Worm (Caenorhabditis elegans): Measurements from ENCODE around the gene dlhd-1.

Gene dlhd-1

DNA sequence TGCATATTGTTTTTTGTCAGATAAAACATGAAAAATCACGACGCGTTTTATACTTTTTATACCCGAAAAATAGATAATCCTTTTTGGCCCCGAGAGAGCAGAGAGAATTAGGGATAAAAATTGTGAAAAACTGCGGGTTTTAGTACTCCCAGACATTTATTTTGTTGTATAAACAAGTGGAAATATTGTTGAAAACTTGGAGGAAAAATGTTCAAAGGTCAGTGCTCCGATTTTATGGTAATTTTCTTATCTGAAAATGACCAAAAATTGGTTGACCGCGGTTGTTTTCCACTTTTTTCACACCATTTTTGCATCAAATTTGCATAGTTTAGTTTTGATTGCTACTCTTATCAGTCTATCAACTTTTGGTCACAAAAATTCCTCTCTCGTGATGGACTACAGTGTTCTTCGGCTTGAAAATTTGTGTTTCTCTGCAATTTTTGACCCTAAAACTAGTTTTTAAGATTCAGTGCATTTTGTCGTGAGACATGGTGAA, at the start of gene dlhd-1:
TSS of gene dlhd-1 (minus strand) at position 51 of the 496 bp plus-strand sequence.
- TF ChIP-seq php-3 (GFP tag; IDR thresholded peaks at IDR 0.05): 0 out of 2 replicates have a peak, but pooled peaks have one; percentile 26
- peak; percentile 62 for TF ChIP-seq pqm-1 (tag; optimal IDR thresholded peaks at IDR 0.05)
- no peak for TF ChIP-seq daf-16 (GFP tag; optimal IDR thresholded peaks at IDR 0.05)
- peak; percentile 85 for TF ChIP-seq daf-16 (tag; optimal IDR thresholded peaks at IDR 0.05)
- TF ChIP-seq mes-2 (tag; optimal IDR thresholded peaks at IDR 0.05; ENCODE audit: poor library complexity, severe bottlenecking): no peak
- TF ChIP-seq zip-2 (tag; optimal IDR thresholded peaks at IDR 0.05): no peak
- TF ChIP-seq dmd-6 (GFP tag; IDR thresholded peaks at IDR 0.05): 0 out of 2 replicates have a peak, but pooled peaks have one; percentile 26
- TF ChIP-seq nhr-28 (tag; optimal IDR thresholded peaks at IDR 0.05): peak; percentile 62

DNA sequence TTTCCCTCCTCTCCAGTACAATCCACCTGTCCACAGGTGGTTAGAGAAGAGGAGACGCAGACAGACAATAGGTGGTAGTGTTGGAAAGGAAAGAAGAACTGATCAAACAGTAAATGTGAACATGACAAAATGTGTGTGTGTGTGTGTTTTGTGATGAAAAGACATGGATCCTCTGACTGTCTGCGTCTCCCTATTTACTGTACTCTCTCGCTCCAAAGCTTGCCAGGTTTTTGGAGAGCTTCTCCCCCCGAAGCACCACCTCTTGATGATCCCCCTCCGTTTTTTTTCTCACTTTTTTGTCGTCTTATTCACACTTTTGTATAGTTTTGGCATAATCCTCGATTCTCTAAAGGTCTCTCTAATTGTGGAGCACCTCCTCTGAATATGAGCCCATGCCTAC, 45.3 kb upstream of the dlhd-1 start:
- TF ChIP-seq hmg-1.1 (GFP tag; IDR thresholded peaks at IDR 0.05) (0 out of 2 replicates have a peak, but pooled peaks have one; percentile 17), F26F4.8 (GFP tag; conservative IDR thresholded peaks at IDR 0.05) (no peak), aha-1 (tag) (no peak), arid-1 (GFP tag; conservative IDR thresholded peaks at IDR 0.05) (no peak), ceh-28 (tag; optimal IDR thresholded peaks at IDR 0.05) (no peak), ceh-32 (tag; optimal IDR thresholded peaks at IDR 0.05; ENCODE audit: poor library complexity) (no peak), ces-1 (GFP tag; optimal IDR thresholded peaks at IDR 0.05) (no peak), dmd-9 (GFP tag; IDR thresholded peaks at IDR 0.05) (no peak), zip-11 (GFP tag; IDR thresholded peaks at IDR 0.05) (no peak), dmd-6 (GFP tag; IDR thresholded peaks at IDR 0.05) (no peak), hlh-11 (tag; optimal IDR thresholded peaks at IDR 0.05) (peak; percentile 33), set-16 (GFP tag; IDR thresholded peaks at IDR 0.05) (no peak), ceh-82 (tag; optimal IDR thresholded peaks at IDR 0.05) (no peak), duxl-1 (tag; optimal IDR thresholded peaks at IDR 0.05; ENCODE audit: poor library complexity) (no peak), mdl-1 (tag; optimal IDR thresholded peaks at IDR 0.05) (no peak), zag-1 (tag; optimal IDR thresholded peaks at IDR 0.05) (no peak), ZK546.5 (tag; optimal IDR thresholded peaks at IDR 0.05) (no peak), nhr-10 (tag; optimal IDR thresholded peaks at IDR 0.05) (no peak), hlh-30 (tag; optimal IDR thresholded peaks at IDR 0.05; ENCODE audit: insufficient read depth) (no peak), skn-1 (tag; optimal IDR thresholded peaks at IDR 0.05) (no peak), lin-13 (GFP tag; optimal IDR thresholded peaks at IDR 0.05) (no peak), lin-1 (GFP tag; IDR thresholded peaks at IDR 0.05) (no peak), nhr-28 (tag; optimal IDR thresholded peaks at IDR 0.05) (peak; percentile 8), Y75B8A.6 (GFP tag; IDR thresholded peaks at IDR 0.05) (no peak), mes-2 (tag; optimal IDR thresholded peaks at IDR 0.05; ENCODE audit: poor library complexity, severe bottlenecking) (no peak), madf-9 (GFP tag; conservative IDR thresholded peaks at IDR 0.05) (no peak), pha-4 (GFP tag; IDR thresholded peaks at IDR 0.05) (no peak), pha-4 (tag; optimal IDR thresholded peaks at IDR 0.05) (peak; percentile 33), tra-1 (GFP tag; IDR thresholded peaks at IDR 0.05) (no peak)

DNA sequence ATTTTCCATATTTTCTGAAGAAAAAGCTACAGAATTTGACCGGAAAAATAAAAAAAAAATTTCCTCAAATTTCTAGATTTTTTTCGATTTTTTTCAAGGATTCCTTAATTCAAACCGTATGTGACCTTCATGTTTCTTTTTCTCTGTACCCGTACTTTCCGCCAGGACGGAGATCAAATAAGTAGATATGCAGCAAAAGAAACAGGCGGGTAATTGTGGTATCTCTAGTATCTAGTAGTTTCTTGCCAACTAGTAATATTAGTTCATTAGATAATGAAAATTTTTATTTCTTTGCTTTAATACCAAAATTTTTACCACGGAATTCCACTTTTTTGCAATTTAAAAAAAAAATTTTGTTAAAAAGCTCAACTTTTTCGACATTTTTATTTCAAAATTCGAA, 42.7 kb upstream of the dlhd-1 start:
- TF ChIP-seq ceh-28 (tag; optimal IDR thresholded peaks at IDR 0.05) (no peak), mxl-3 (GFP tag; optimal IDR thresholded peaks at IDR 0.05) (no peak), duxl-1 (tag; optimal IDR thresholded peaks at IDR 0.05; ENCODE audit: poor library complexity) (no peak), lim-7 (GFP tag; IDR thresholded peaks at IDR 0.05) (no peak), nhr-76 (tag; optimal IDR thresholded peaks at IDR 0.05) (no peak), daf-8 (GFP tag; IDR thresholded peaks at IDR 0.05) (no peak), ztf-7 (tag; optimal IDR thresholded peaks at IDR 0.05) (no peak), lin-15B (tag; optimal IDR thresholded peaks at IDR 0.05) (no peak), nhr-25 (tag; optimal IDR thresholded peaks at IDR 0.05; ENCODE audit: borderline replicate concordance, insufficient read depth) (no peak)
